Worm (Caenorhabditis elegans): Measurements from ENCODE around the gene nft-1.

Gene nft-1

DNA sequence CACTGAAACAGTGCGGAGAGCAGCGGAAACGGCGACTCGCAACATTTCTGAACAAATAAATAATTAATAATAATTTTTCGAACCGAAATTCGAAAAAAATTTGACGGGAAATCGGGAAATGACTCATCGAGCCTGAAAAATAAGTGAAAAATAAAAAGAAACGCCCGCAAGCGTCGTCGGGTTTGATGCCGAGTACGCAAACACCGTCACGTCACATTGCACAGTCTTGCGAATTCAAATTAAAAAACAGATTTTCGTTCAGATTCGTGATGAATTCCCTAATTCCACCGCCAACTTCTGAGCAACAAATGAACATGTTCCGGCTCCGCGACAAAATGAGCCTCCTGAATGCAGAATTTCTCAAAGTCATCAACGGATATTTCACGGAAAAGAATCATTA is 8.0 kb upstream of the nft-1 start, which contains the start of the genes ndab-1 and npp-16 (continued):
- peak; percentile 38 to 51 for TF ChIP-seq lin-35 (GFP tag; optimal IDR thresholded peaks at IDR 0.05)
- peak; percentile 22 for TF ChIP-seq nhr-90 (tag; optimal IDR thresholded peaks at IDR 0.05; ENCODE audit: poor library complexity)
- TF ChIP-seq ets-5 (GFP tag; IDR thresholded peaks at IDR 0.05): no peak
- TF ChIP-seq zag-1 (tag; optimal IDR thresholded peaks at IDR 0.05): no peak
- TF ChIP-seq dpl-1 (GFP tag; optimal IDR thresholded peaks at IDR 0.05): peak; percentile 31 to 63 (median 52)
- TF ChIP-seq mdl-1 (tag; optimal IDR thresholded peaks at IDR 0.05): peak in 1 of 2 experiments; percentile 1
- TF ChIP-seq xbp-1 (tag; optimal IDR thresholded peaks at IDR 0.05): peak; percentile 28
- no peak for TF ChIP-seq unc-62 (GFP tag; optimal IDR thresholded peaks at IDR 0.05)
- TF ChIP-seq nhr-19 (GFP tag; conservative IDR thresholded peaks at IDR 0.05): peak; percentile 38; the same call in 1 of the 2 replicates
- TF ChIP-seq alr-1 (tag; optimal IDR thresholded peaks at IDR 0.05; ENCODE audit: borderline replicate concordance): no peak
- TF ChIP-seq ceh-63 (GFP tag; optimal IDR thresholded peaks at IDR 0.05): no peak
- no peak for TF ChIP-seq nhr-85 (tag)
- no peak for TF ChIP-seq nhr-12 (tag; optimal IDR thresholded peaks at IDR 0.05)
- 0 out of 2 replicates have a peak, but pooled peaks have one; percentile 13 for TF ChIP-seq isw-1 (GFP tag; IDR thresholded peaks at IDR 0.05)
- no peak for TF ChIP-seq C34B4.2 (tag; optimal IDR thresholded peaks at IDR 0.05)
- TF ChIP-seq egl-13 (tag; optimal IDR thresholded peaks at IDR 0.05): no peak
- peak; percentile 16 for TF ChIP-seq sox-4 (tag; optimal IDR thresholded peaks at IDR 0.05)
- TF ChIP-seq snpc-4 (tag; optimal IDR thresholded peaks at IDR 0.05): peak; percentile 36
- peak; percentile 52 for TF ChIP-seq lsy-2 (tag; optimal IDR thresholded peaks at IDR 0.05)
- no peak for TF ChIP-seq elt-3 (tag; optimal IDR thresholded peaks at IDR 0.05)
- TF ChIP-seq swsn-7 (tag; optimal IDR thresholded peaks at IDR 0.05): peak; percentile 37
- TF ChIP-seq nhr-71 (tag; optimal IDR thresholded peaks at IDR 0.05): no peak
- TF ChIP-seq C04F5.9 (tag; optimal IDR thresholded peaks at IDR 0.05): peak; percentile 3
- TF ChIP-seq vab-15 (tag; optimal IDR thresholded peaks at IDR 0.05): no peak
- peak in 2 of 3 experiments; percentile 17 to 38 for TF ChIP-seq ceh-82 (tag; optimal IDR thresholded peaks at IDR 0.05)
- no peak for TF ChIP-seq fos-1 (tag; optimal IDR thresholded peaks at IDR 0.05)
- no peak for TF ChIP-seq ama-1 (optimal IDR thresholded peaks at IDR 0.05)
- TF ChIP-seq mep-1 (tag; optimal IDR thresholded peaks at IDR 0.05): peak; percentile 24
- TF ChIP-seq dsc-1 (tag; optimal IDR thresholded peaks at IDR 0.05): peak; percentile 47

DNA sequence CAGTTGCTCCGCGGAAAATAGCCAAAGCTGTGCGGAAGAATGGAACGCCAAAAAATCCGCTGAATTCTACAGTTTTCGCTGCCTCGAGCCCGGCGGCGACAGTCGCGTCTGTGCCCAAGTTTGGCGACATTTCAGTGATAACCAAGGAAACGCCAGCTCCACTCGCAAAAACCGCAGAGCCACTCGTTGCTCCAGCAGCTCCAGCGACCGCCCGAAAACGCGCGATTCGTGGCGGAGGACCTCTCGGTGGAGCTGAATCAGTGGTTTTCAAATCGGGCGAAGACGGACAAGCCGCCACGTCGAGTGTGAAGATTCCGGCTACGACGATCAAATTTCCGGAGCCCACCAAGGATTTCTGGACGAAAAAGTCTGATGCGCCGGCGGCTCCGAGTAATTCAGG is 7.4 kb upstream of the nft-1 start:
- TF ChIP-seq lin-35 (GFP tag; optimal IDR thresholded peaks at IDR 0.05) (no peak), lin-13 (GFP tag; optimal IDR thresholded peaks at IDR 0.05) (no peak), aly-2 (tag; optimal IDR thresholded peaks at IDR 0.05) (no peak), nhr-47 (tag; optimal IDR thresholded peaks at IDR 0.05) (no peak), hpl-2 (GFP tag; optimal IDR thresholded peaks at IDR 0.05) (no peak), ztf-4 (tag; optimal IDR thresholded peaks at IDR 0.05) (no peak)

DNA sequence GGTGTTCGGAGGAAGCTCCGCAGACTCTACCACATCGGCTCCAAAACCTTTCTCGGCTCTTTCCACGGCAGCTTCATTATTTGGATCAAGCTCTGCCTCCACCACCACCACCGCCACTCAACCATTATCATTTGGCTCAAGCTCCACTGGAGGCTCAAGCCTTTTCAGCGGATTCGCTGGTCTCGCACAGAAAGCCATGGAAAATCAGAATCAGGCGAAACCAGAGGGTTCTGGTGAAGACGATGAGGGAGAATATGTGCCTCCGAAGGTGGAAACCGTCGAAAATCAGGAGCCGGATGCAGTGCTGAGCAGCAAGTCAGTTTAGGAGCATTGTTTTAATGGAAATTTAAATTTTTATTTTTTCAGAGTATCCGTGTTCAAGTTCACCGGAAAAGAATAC is 6.6 kb upstream of the nft-1 start:
- TF ChIP-seq ceh-8 (GFP tag; optimal IDR thresholded peaks at IDR 0.05) (no peak), dpl-1 (GFP tag; optimal IDR thresholded peaks at IDR 0.05) (no peak), ceh-63 (GFP tag; optimal IDR thresholded peaks at IDR 0.05) (no peak), unc-98 (GFP tag; IDR thresholded peaks at IDR 0.05) (no peak), ceh-90 (tag; optimal IDR thresholded peaks at IDR 0.05) (no peak), hlh-4 (tag; optimal IDR thresholded peaks at IDR 0.05) (no peak), ztf-4 (tag; optimal IDR thresholded peaks at IDR 0.05) (no peak), C34B4.2 (tag; optimal IDR thresholded peaks at IDR 0.05) (no peak), zip-4 (GFP tag; optimal IDR thresholded peaks at IDR 0.05) (no peak), snu-23 (GFP tag; optimal IDR thresholded peaks at IDR 0.05) (no peak), ets-5 (GFP tag; IDR thresholded peaks at IDR 0.05) (no peak), mab-9 (GFP tag; IDR thresholded peaks at IDR 0.05) (no peak), hlh-17 (GFP tag; optimal IDR thresholded peaks at IDR 0.05; ENCODE audit: borderline replicate concordance) (no peak), elt-3 (tag; optimal IDR thresholded peaks at IDR 0.05) (no peak), ces-1 (GFP tag; optimal IDR thresholded peaks at IDR 0.05) (no peak), ceh-88 (GFP tag; IDR thresholded peaks at IDR 0.05) (no peak), efl-3 (GFP tag; optimal IDR thresholded peaks at IDR 0.05) (no peak), nhr-90 (tag; optimal IDR thresholded peaks at IDR 0.05; ENCODE audit: poor library complexity) (no peak), efl-1 (optimal IDR thresholded peaks at IDR 0.05) (no peak), efl-1 (GFP tag; optimal IDR thresholded peaks at IDR 0.05 in 1 of 2) (no peak), grh-1 (GFP tag; IDR thresholded peaks at IDR 0.05) (no peak)
